Worm (Caenorhabditis elegans) whole organism, L4/young adult: ENCODE data around the gene dop-6.

Experiments
- W03F9.2 ChIP-seq: fragments of 150-350 bp; optimal IDR thresholded peaks from 2 replicates; lab custom pipeline; 2014; ENCODE audit warnings: missing biosample characterization, missing genetic modification characterization
- dao-5 ChIP-seq: sonication (generic microtip); optimal IDR thresholded peaks from 2 replicates; lab custom pipeline; 2016; ENCODE audit warnings: missing genotype, missing genetic modification characterization, moderate library complexity, missing compliant biosample characterization
- him-1 ChIP-seq: sonication (generic microtip); optimal IDR thresholded peaks from 2 replicates; lab custom pipeline; 2016; ENCODE audit warnings: missing genotype, missing genetic modification reagents, missing genetic modification characterization, missing compliant biosample characterization

ce11 chrX:4353318-4353717 lies 32.7 kb downstream of the dop-6 start, which contains the start of gene col-165:
- no peak for TF ChIP-seq dao-5 (tag; lab: Kevin White, UChicago)
- TF ChIP-seq him-1 (tag; lab: Kevin White, UChicago): no peak
- TF ChIP-seq W03F9.2 (tag; lab: Kevin White, UChicago): no peak
